Fruit fly (Drosophila melanogaster) whole organism, prepupa: ENCODE data around the gene CG1138.

Experiments used
- Blimp-1 ChIP-seq: fragments of 200-800 bp; sonication (Bioruptor generic); optimal IDR thresholded peaks from 3 replicates; lab custom pipeline; 2017; ENCODE audit warnings: missing biosample characterization, missing genetic modification characterization, mild to moderate bottlenecking, moderate library complexity, missing genetic modification reagents
- CG10631 ChIP-seq: fragments of 200-800 bp; sonication (Bioruptor generic); optimal IDR thresholded peaks from 2 replicates; lab custom pipeline; 2016; ENCODE audit warnings: missing biosample characterization, missing genetic modification characterization
- CG11762 ChIP-seq: fragments of 200-800 bp; sonication (Bioruptor generic); optimal IDR thresholded peaks from 3 replicates; lab custom pipeline; 2016; ENCODE audit warnings: missing biosample characterization, missing genetic modification characterization; ENCODE audit not compliant: insufficient read depth
- CG1621 ChIP-seq: fragments of 200-800 bp; sonication (Bioruptor generic); optimal IDR thresholded peaks from 3 replicates; lab custom pipeline; 2018; ENCODE audit warnings: missing biosample characterization, mild to moderate bottlenecking, missing genetic modification characterization
- CG16779 ChIP-seq: fragments of 200-800 bp; sonication (Bioruptor generic); optimal IDR thresholded peaks from 3 replicates; lab custom pipeline; 2017; ENCODE audit warnings: missing biosample characterization, mild to moderate bottlenecking, missing genetic modification characterization
- CG3032 ChIP-seq: fragments of 200-800 bp; optimal IDR thresholded peaks from 2 replicates; lab custom pipeline; 2019; ENCODE audit warnings: missing biosample characterization, mild to moderate bottlenecking, missing genetic modification characterization, moderate library complexity
- CG3919 ChIP-seq: fragments of 200-800 bp; sonication (Bioruptor generic); optimal IDR thresholded peaks from 3 replicates; lab custom pipeline; 2016; ENCODE audit warnings: missing biosample characterization, missing genetic modification characterization
- CG4318 ChIP-seq: fragments of 200-800 bp; sonication (Bioruptor generic); optimal IDR thresholded peaks from 3 replicates; lab custom pipeline; 2017; ENCODE audit warnings: missing biosample characterization, mild to moderate bottlenecking, missing genetic modification characterization
- CG6808 ChIP-seq: fragments of 200-800 bp; sonication (Bioruptor generic); optimal IDR thresholded peaks from 3 replicates; lab custom pipeline; 2017; ENCODE audit warnings: missing biosample characterization, missing genetic modification characterization, mild to moderate bottlenecking, moderate library complexity, missing genetic modification reagents
- CG6854 ChIP-seq: fragments of 200-800 bp; sonication (Bioruptor generic); optimal IDR thresholded peaks from 2 replicates; lab custom pipeline; 2017; ENCODE audit warnings: missing biosample characterization, mild to moderate bottlenecking, missing genetic modification characterization
- CG8319 ChIP-seq: fragments of 200-800 bp; sonication (Bioruptor generic); optimal IDR thresholded peaks from 3 replicates; lab custom pipeline; 2016; ENCODE audit warnings: missing biosample characterization, missing genetic modification characterization
- Eip75B ChIP-seq: fragments of 200-800 bp; sonication (Bioruptor generic); optimal IDR thresholded peaks from 3 replicates; lab custom pipeline; 2016; ENCODE audit warnings: missing biosample characterization, missing genetic modification characterization
- Eip78C ChIP-seq: fragments of 200-800 bp; sonication (Bioruptor generic); peaks from one replicate; lab custom pipeline; 2016; ENCODE audit warnings: missing biosample characterization, missing genetic modification characterization
- Eip93F ChIP-seq: fragments of 200-800 bp; sonication (Bioruptor generic); optimal IDR thresholded peaks from 2 replicates; lab custom pipeline; 2016; ENCODE audit warnings: missing biosample characterization, mild to moderate bottlenecking, missing genetic modification characterization
- Ets21C ChIP-seq: fragments of 200-800 bp; sonication (Bioruptor generic); optimal IDR thresholded peaks from 3 replicates; lab custom pipeline; 2016; ENCODE audit warnings: missing biosample characterization, missing genetic modification characterization
- Ets96B ChIP-seq: fragments of 200-800 bp; optimal IDR thresholded peaks from 2 replicates; lab custom pipeline; 2019; ENCODE audit warnings: missing biosample characterization, mild to moderate bottlenecking, missing genetic modification characterization, moderate library complexity
- Hr39 ChIP-seq: fragments of 200-800 bp; sonication (Bioruptor generic); optimal IDR thresholded peaks from 2 replicates; lab custom pipeline; 2016; ENCODE audit warnings: missing biosample characterization, missing genetic modification characterization
- Lpt ChIP-seq: fragments of 200-800 bp; sonication (Bioruptor generic); optimal IDR thresholded peaks from 3 replicates; lab custom pipeline; 2016; ENCODE audit warnings: missing biosample characterization, missing genetic modification characterization
- Met ChIP-seq: fragments of 200-800 bp; sonication (Bioruptor generic); optimal IDR thresholded peaks from 3 replicates; lab custom pipeline; 2016; ENCODE audit warnings: missing biosample characterization, missing genetic modification characterization
- Sox102F ChIP-seq: fragments of 200-800 bp; sonication (Bioruptor generic); optimal IDR thresholded peaks from 2 replicates; lab custom pipeline; 2016; ENCODE audit warnings: missing biosample characterization, mild to moderate bottlenecking, missing genetic modification characterization
- Sox14 ChIP-seq: fragments of 200-800 bp; sonication (Bioruptor generic); optimal IDR thresholded peaks from 3 replicates; lab custom pipeline; 2016; ENCODE audit warnings: missing biosample characterization, missing genetic modification characterization
- Sox15 ChIP-seq: fragments of 200-800 bp; sonication (Bioruptor generic); optimal IDR thresholded peaks from 3 replicates; lab custom pipeline; 2016; ENCODE audit warnings: missing biosample characterization, missing genetic modification characterization
- acj6 ChIP-seq: fragments of 200-800 bp; sonication (Bioruptor generic); optimal IDR thresholded peaks from 3 replicates; lab custom pipeline; 2016; ENCODE audit warnings: missing biosample characterization, missing genetic modification characterization
- cyc ChIP-seq: fragments of 200-800 bp; sonication (Bioruptor generic); optimal IDR thresholded peaks from 3 replicates; lab custom pipeline; 2016; ENCODE audit warnings: missing biosample characterization, missing genetic modification characterization
- dac ChIP-seq: fragments of 200-800 bp; sonication (Bioruptor generic); optimal IDR thresholded peaks from 2 replicates; lab custom pipeline; 2017; ENCODE audit warnings: missing biosample characterization, mild to moderate bottlenecking, missing genetic modification characterization
- dsx ChIP-seq: fragments of 200-800 bp; optimal IDR thresholded peaks from 3 replicates; lab custom pipeline; 2019; ENCODE audit warnings: missing biosample characterization, mild to moderate bottlenecking, missing genetic modification characterization, moderate library complexity; ENCODE audit not compliant: poor library complexity, severe bottlenecking
- eg ChIP-seq: fragments of 200-800 bp; sonication (Bioruptor generic); IDR thresholded peaks from 3 replicates; pipeline ENCODE4 v1.3.6; 2022; ENCODE audit warnings: missing biosample characterization, missing genetic modification characterization
- esn ChIP-seq: fragments of 200-800 bp; sonication (Bioruptor generic); optimal IDR thresholded peaks from 2 replicates; lab custom pipeline; 2016; ENCODE audit warnings: missing biosample characterization, mild to moderate bottlenecking, missing genetic modification characterization, moderate library complexity
- fkh ChIP-seq: fragments of 200-800 bp; sonication (Bioruptor generic); optimal IDR thresholded peaks from 3 replicates; lab custom pipeline; 2017; ENCODE audit warnings: missing biosample characterization, mild to moderate bottlenecking, missing genetic modification characterization, moderate library complexity
- lz ChIP-seq: fragments of 200-800 bp; sonication (Bioruptor generic); optimal IDR thresholded peaks from 3 replicates; lab custom pipeline; 2016; ENCODE audit warnings: missing biosample characterization, missing genetic modification characterization
- salr ChIP-seq, 2 experiments: fragments of 200-800 bp; sonication (Bioruptor generic); optimal IDR thresholded peaks; 3 replicates each; lab custom pipeline; 2016 to 2018; ENCODE audit warnings: missing biosample characterization in 2 of 2, missing genetic modification characterization in 2 of 2, mild to moderate bottlenecking in 1 of 2
- spab ChIP-seq: fragments of 200-800 bp; sonication (Bioruptor generic); optimal IDR thresholded peaks from 2 replicates; lab custom pipeline; 2017; ENCODE audit warnings: missing biosample characterization, mild to moderate bottlenecking, missing genetic modification characterization, missing genetic modification reagents
- ss ChIP-seq, 2 experiments: fragments of 200-800 bp; sonication (Bioruptor generic); optimal IDR thresholded peaks; 2 replicates in 1 of 2; 3 replicates in 1 of 2; lab custom pipeline; 2017 to 2018; ENCODE audit warnings: mild to moderate bottlenecking in 2 of 2, missing biosample characterization in 2 of 2, missing genetic modification characterization in 2 of 2, moderate library complexity in 1 of 2
- svp ChIP-seq: fragments of 200-800 bp; sonication (Bioruptor generic); peaks from one replicate; lab custom pipeline; 2016; ENCODE audit warnings: missing biosample characterization, missing genetic modification characterization

The CG1138 gene

DNA sequence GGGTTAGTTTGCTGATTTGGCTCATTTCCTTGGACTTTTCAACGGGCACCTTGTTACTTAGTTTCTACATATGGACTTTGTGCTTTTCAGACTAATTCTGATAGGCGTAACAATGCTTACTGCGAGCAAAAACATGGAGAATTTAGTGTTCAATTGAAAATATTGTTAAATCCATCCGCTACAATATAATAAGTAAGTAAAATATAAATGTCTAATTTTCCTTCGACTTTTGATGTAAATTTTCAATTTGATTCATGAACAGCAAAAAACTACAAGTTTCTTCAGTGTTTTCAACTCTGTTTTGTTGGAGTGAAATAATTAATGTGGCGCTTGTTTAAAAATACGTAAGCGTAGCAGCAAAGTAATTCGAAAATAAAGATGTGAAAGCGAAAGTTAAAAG, 11.0 kb upstream of the CG1138 start, which contains the start of gene glob2:
TSS of gene glob2 (minus strand) at position 101 of the 400 bp plus-strand sequence.
- TF ChIP-seq acj6, result no peak
- no peak for TF ChIP-seq eg (GFP tag; lab: Robert Waterston, UW)
- TF ChIP-seq cyc, result no peak
- TF ChIP-seq ss (GFP tag; optimal IDR thresholded peaks at IDR 0.05; lab: Kevin White, UChicago), result no peak

DNA sequence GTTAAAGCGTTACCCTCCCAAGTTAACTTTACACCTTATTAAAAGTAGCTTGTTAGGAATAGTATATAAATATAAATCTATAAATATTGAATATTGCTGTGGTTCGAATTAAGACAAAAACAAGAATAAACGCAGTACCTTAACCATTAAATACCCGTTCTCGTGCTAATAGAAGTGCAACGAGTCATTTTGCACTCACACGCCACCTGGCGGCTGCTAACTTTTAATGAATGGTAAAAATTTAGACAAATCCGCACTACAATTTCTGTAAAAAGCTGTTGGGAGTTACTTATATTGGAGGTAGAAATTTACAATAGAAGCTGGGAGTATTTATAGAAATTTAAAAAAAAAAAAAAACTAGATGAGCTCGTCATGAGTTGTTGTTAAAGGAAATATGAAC, 7.3 kb upstream of the CG1138 start:
- TF ChIP-seq Hr39 (GFP tag; lab: Kevin White, UChicago) (no peak), dac (GFP tag; lab: Kevin White, UChicago) (no peak)

DNA sequence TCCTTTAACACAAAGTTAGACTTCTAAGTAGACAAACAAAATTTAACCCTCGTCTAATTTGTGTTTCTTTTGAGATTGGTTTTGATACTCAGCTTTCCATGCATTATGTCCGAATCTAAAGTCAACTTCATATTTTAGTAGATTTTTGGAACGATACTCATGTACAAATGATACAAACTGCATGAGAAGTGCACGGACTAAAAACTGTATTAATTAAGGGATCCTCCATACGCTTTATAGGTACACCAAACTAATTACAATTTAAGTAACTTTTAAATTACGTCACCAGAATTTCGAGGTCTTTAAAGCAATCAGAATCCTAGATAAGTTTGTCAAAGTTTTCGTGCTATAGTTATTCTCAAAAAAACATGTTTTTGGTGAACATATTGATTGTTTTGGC, 3.1 kb upstream of the CG1138 start, which contains the start of gene CG31482:
TSS of gene CG31482 (plus strand) at position 301 of the 400 bp plus-strand sequence.
- no peak for TF ChIP-seq CG3032 (tag; lab: Kevin White, UChicago)
- TF ChIP-seq CG1621 (tag; lab: Kevin White, UChicago), result no peak
- no peak for TF ChIP-seq CG3919
- no peak for TF ChIP-seq Met (GFP tag; lab: Kevin White, UChicago)
- no peak for TF ChIP-seq Ets21C (GFP tag; lab: Kevin White, UChicago)
- TF ChIP-seq dsx, result no peak
- no peak for TF ChIP-seq CG6854 (GFP tag; lab: Kevin White, UChicago)
- no peak for TF ChIP-seq Ets96B (tag; lab: Kevin White, UChicago)
- TF ChIP-seq Lpt (GFP tag; lab: Kevin White, UChicago), result no peak
- no peak for TF ChIP-seq CG11762 (GFP tag; lab: Kevin White, UChicago)
- TF ChIP-seq eg (GFP tag; lab: Robert Waterston, UW), result no peak
- TF ChIP-seq CG16779, result no peak
- TF ChIP-seq Blimp-1 (GFP tag; lab: Kevin White, UChicago), result no peak
- no peak for TF ChIP-seq Hr39 (GFP tag; lab: Kevin White, UChicago)
- TF ChIP-seq CG4318 (GFP tag; lab: Kevin White, UChicago), result no peak
- TF ChIP-seq lz (GFP tag; lab: Kevin White, UChicago), result no peak
- no peak for TF ChIP-seq Sox102F
- no peak for TF ChIP-seq salr (GFP tag; optimal IDR thresholded peaks at IDR 0.05; lab: Kevin White, UChicago)

- no peak for TF ChIP-seq Sox15 (GFP tag; lab: Kevin White, UChicago)
- no peak for TF ChIP-seq Met (GFP tag; lab: Kevin White, UChicago)
- TF ChIP-seq CG10631 (GFP tag; lab: Kevin White, UChicago), result no peak
- TF ChIP-seq esn (GFP tag; lab: Kevin White, UChicago), result no peak
- TF ChIP-seq fkh (GFP tag; lab: Kevin White, UChicago), result no peak
- TF ChIP-seq CG3919, result no peak
- no peak for TF ChIP-seq CG6808 (GFP tag; lab: Kevin White, UChicago)
- TF ChIP-seq CG1621 (tag; lab: Kevin White, UChicago), result no peak
- no peak for TF ChIP-seq eg (GFP tag; lab: Robert Waterston, UW)
- no peak for TF ChIP-seq Eip75B (GFP tag; lab: Kevin White, UChicago)
- TF ChIP-seq spab, result no peak
- no peak for TF ChIP-seq svp (GFP tag; lab: Kevin White, UChicago)
- TF ChIP-seq lz (GFP tag; lab: Kevin White, UChicago), result no peak
- TF ChIP-seq Eip93F (GFP tag; lab: Kevin White, UChicago), result no peak
- TF ChIP-seq CG8319, result no peak
- no peak for TF ChIP-seq Eip78C (GFP tag; lab: Kevin White, UChicago)
- no peak for TF ChIP-seq Sox14 (GFP tag; lab: Kevin White, UChicago)
- TF ChIP-seq, all 60 proteins: peak for 0
Measured at dm6 chr3R:6593068-6593567, 4.7 kb downstream of the CG1138 start, which contains the start of gene dpr11. dpr11 (minus strand) TSS chr3R:6593330.
